Worm (Caenorhabditis elegans): Measurements from ENCODE around the gene oac-59.

- no peak for TF ChIP-seq unc-130 (GFP tag; optimal IDR thresholded peaks at IDR 0.05)
- TF ChIP-seq pha-4 (tag; optimal IDR thresholded peaks at IDR 0.05), result no peak
- TF ChIP-seq nhr-90 (tag; optimal IDR thresholded peaks at IDR 0.05), result no peak
- TF ChIP-seq B0261.1 (tag; optimal IDR thresholded peaks at IDR 0.05), result no peak
- TF ChIP-seq ceh-100 (GFP tag; IDR thresholded peaks at IDR 0.05), result no peak
- no peak for TF ChIP-seq nhr-80 (tag; optimal IDR thresholded peaks at IDR 0.05)
- TF ChIP-seq him-1 (tag; optimal IDR thresholded peaks at IDR 0.05), result no peak
Observed at ce11 chrIV:12259161-12259870, 41.7 kb downstream of the oac-59 start, which contains the start of gene Y39C12A.9.
